Fruit fly (Drosophila melanogaster) whole organism, embryonic: Measurements from ENCODE around the gene rols.
A peak's percentile ranks its signal among the peaks of the same experiment; 100 is the strongest.

Source experiments
- ATbp ChIP-seq: fragments of 200-800 bp; sonication (Bioruptor generic); optimal IDR thresholded peaks from 2 replicates; lab custom pipeline; 2017; ENCODE audit warnings: missing biosample characterization, mild to moderate bottlenecking, missing genetic modification characterization, missing genetic modification reagents
- CG11504 ChIP-seq: fragments of 200-800 bp; sonication (Bioruptor generic); optimal IDR thresholded peaks from 3 replicates; lab custom pipeline; 2019; ENCODE audit warnings: missing biosample characterization, mild to moderate bottlenecking, missing genetic modification characterization, moderate library complexity
- CG11695 ChIP-seq: fragments of 200-800 bp; sonication (Bioruptor generic); IDR thresholded peaks from 3 replicates; pipeline ENCODE4 v1.3.6; 2022; ENCODE audit warnings: missing biosample characterization, missing genetic modification characterization
- CG12236 ChIP-seq: fragments of 200-800 bp; sonication (Bioruptor generic); optimal IDR thresholded peaks from 2 replicates; lab custom pipeline; 2016; ENCODE audit warnings: missing biosample characterization, missing genetic modification characterization
- CG12744 ChIP-seq: fragments of 200-800 bp; sonication (Bioruptor generic); optimal IDR thresholded peaks from 2 replicates; lab custom pipeline; 2016; ENCODE audit warnings: missing biosample characterization, missing genetic modification characterization
- CG12942 ChIP-seq: fragments of 200-800 bp; sonication (Bioruptor generic); optimal IDR thresholded peaks from 3 replicates; lab custom pipeline; 2016; ENCODE audit warnings: missing biosample characterization, missing genetic modification characterization
- CG13775 ChIP-seq: fragments of 200-800 bp; sonication (Bioruptor generic); optimal IDR thresholded peaks from 3 replicates; lab custom pipeline; 2017; ENCODE audit warnings: missing biosample characterization, mild to moderate bottlenecking, missing genetic modification characterization
- CG13894 ChIP-seq: fragments of 200-800 bp; sonication (Bioruptor generic); optimal IDR thresholded peaks from 3 replicates; lab custom pipeline; 2018; ENCODE audit warnings: missing biosample characterization, mild to moderate bottlenecking, missing genetic modification characterization, moderate library complexity
- CG14050 ChIP-seq: fragments of 200-800 bp; sonication (Bioruptor generic); IDR thresholded peaks from 3 replicates; pipeline ENCODE4 v1.3.6; 2022; ENCODE audit warnings: missing biosample characterization, missing genetic modification characterization
- CG17802 ChIP-seq: fragments of 200-800 bp; sonication (Bioruptor generic); optimal IDR thresholded peaks from 2 replicates; lab custom pipeline; 2018; ENCODE audit warnings: missing biosample characterization, mild to moderate bottlenecking, missing genetic modification characterization, moderate library complexity
- CG17912 ChIP-seq: fragments of 200-800 bp; sonication (Bioruptor generic); optimal IDR thresholded peaks from 2 replicates; lab custom pipeline; 2018; ENCODE audit warnings: missing biosample characterization, mild to moderate bottlenecking, missing genetic modification characterization
- CG33213 ChIP-seq: fragments of 200-800 bp; sonication (Bioruptor generic); optimal IDR thresholded peaks from 3 replicates; lab custom pipeline; 2016; ENCODE audit warnings: missing biosample characterization, missing genetic modification characterization
- CG4617 ChIP-seq: fragments of 200-800 bp; sonication (Bioruptor generic); optimal IDR thresholded peaks from 3 replicates; lab custom pipeline; 2016; ENCODE audit warnings: missing biosample characterization, missing genetic modification characterization, borderline replicate concordance
- CG6254 ChIP-seq: fragments of 200-800 bp; sonication (Bioruptor generic); optimal IDR thresholded peaks from 3 replicates; lab custom pipeline; 2017; ENCODE audit warnings: mild to moderate bottlenecking, missing biosample characterization, missing genetic modification reagents, missing genetic modification characterization
- CG7556 ChIP-seq: fragments of 200-800 bp; sonication (Bioruptor generic); optimal IDR thresholded peaks from 2 replicates; lab custom pipeline; 2017; ENCODE audit warnings: missing biosample characterization, mild to moderate bottlenecking, missing genetic modification characterization
- CG7963 ChIP-seq: fragments of 200-800 bp; sonication (Bioruptor generic); IDR thresholded peaks from 3 replicates; pipeline ENCODE4 v1.3.6; 2022; ENCODE audit warnings: missing biosample characterization, missing genetic modification characterization; ENCODE audit not compliant: partially characterized antibody
- CG7987 ChIP-seq: fragments of 200-800 bp; sonication (Bioruptor generic); optimal IDR thresholded peaks from 2 replicates; lab custom pipeline; 2018; ENCODE audit warnings: missing biosample characterization, mild to moderate bottlenecking, missing genetic modification characterization, moderate library complexity
- CG8359 ChIP-seq: fragments of 200-800 bp; sonication (Bioruptor generic); optimal IDR thresholded peaks from 2 replicates; lab custom pipeline; 2017; ENCODE audit warnings: missing biosample characterization, mild to moderate bottlenecking, missing genetic modification characterization, borderline replicate concordance
- CG9817 ChIP-seq: fragments of 200-800 bp; sonication (Bioruptor generic); optimal IDR thresholded peaks from 2 replicates; lab custom pipeline; 2018; ENCODE audit warnings: missing biosample characterization, mild to moderate bottlenecking, missing genetic modification characterization, moderate library complexity
- Chrac-16 ChIP-seq: fragments of 200-800 bp; sonication (Bioruptor generic); optimal IDR thresholded peaks from 3 replicates; lab custom pipeline; 2016; ENCODE audit warnings: missing biosample characterization, missing genetic modification characterization
- CkIIα-i1 ChIP-seq: fragments of 200-800 bp; sonication (Bioruptor generic); IDR thresholded peaks from 2 replicates; pipeline ENCODE4 v1.3.6; 2022; ENCODE audit warnings: missing biosample characterization, missing genetic modification characterization
- Dref ChIP-seq: fragments of 200-800 bp; sonication (Bioruptor generic); IDR thresholded peaks from 2 replicates; pipeline ENCODE4 v1.3.6; 2022; ENCODE audit warnings: missing biosample characterization, missing genetic modification characterization
- ERR ChIP-seq: fragments of 200-800 bp; sonication (Bioruptor generic); optimal IDR thresholded peaks from 2 replicates; lab custom pipeline; 2016; ENCODE audit warnings: missing biosample characterization, missing genetic modification characterization
- H15 ChIP-seq: fragments of 200-800 bp; sonication (Bioruptor generic); IDR thresholded peaks from 3 replicates; pipeline ENCODE4 v1.3.6; 2022; ENCODE audit warnings: missing biosample characterization, missing genetic modification characterization
- Hr39 ChIP-seq: fragments of >200 bp; optimal IDR thresholded peaks from 2 replicates; lab custom pipeline; 2017
- Jarid2 ChIP-seq: fragments of 200-800 bp; sonication (Bioruptor generic); optimal IDR thresholded peaks from 3 replicates; lab custom pipeline; 2017; ENCODE audit warnings: mild to moderate bottlenecking, missing biosample characterization, missing genetic modification reagents, missing genetic modification characterization
- Pdp1 ChIP-seq, 2 experiments: fragments of 200-800 bp; sonication (Bioruptor generic); optimal IDR thresholded peaks; 3 replicates each; lab custom pipeline; 2016; ENCODE audit warnings: missing biosample characterization in 2 of 2, missing genetic modification characterization in 2 of 2, mild to moderate bottlenecking in 1 of 2, moderate library complexity in 1 of 2
- Sry-δ ChIP-seq: fragments of 200-800 bp; sonication (Bioruptor generic); optimal IDR thresholded peaks from 2 replicates; lab custom pipeline; 2016; ENCODE audit warnings: missing biosample characterization, missing genetic modification characterization
- Taf1 ChIP-seq: fragments of 200-800 bp; sonication (Bioruptor generic); IDR thresholded peaks from 2 replicates; pipeline ENCODE4 v1.3.6; 2022; ENCODE audit warnings: missing biosample characterization, missing genetic modification characterization
- ab ChIP-seq: fragments of 200-800 bp; sonication (Bioruptor generic); optimal IDR thresholded peaks from 2 replicates; lab custom pipeline; 2016; ENCODE audit warnings: missing biosample characterization, missing genetic modification characterization
- al ChIP-seq: fragments of 200-800 bp; sonication (Bioruptor generic); IDR thresholded peaks from 2 replicates; pipeline ENCODE4 v1.3.6; 2022; ENCODE audit warnings: missing biosample characterization, missing genetic modification characterization
- ash1 ChIP-seq: fragments of 200-800 bp; sonication (Bioruptor generic); optimal IDR thresholded peaks from 2 replicates; lab custom pipeline; 2018; ENCODE audit warnings: missing biosample characterization, mild to moderate bottlenecking, missing genetic modification characterization
- bowl ChIP-seq: fragments of 200-800 bp; sonication (Bioruptor generic); IDR thresholded peaks from 2 replicates; pipeline ENCODE4 v1.3.6; 2022; ENCODE audit warnings: missing biosample characterization, missing genetic modification characterization
- cad ChIP-seq: fragments of >200 bp; optimal IDR thresholded peaks from 2 replicates; lab custom pipeline; 2017; ENCODE audit warnings: missing biosample characterization, missing genetic modification characterization
- cg ChIP-seq: fragments of 200-800 bp; sonication (Bioruptor generic); optimal IDR thresholded peaks from 3 replicates; lab custom pipeline; 2019; ENCODE audit warnings: missing biosample characterization, mild to moderate bottlenecking, missing genetic modification characterization, moderate library complexity
- chn ChIP-seq: fragments of 200-800 bp; sonication (Bioruptor generic); optimal IDR thresholded peaks from 2 replicates; lab custom pipeline; 2016; ENCODE audit warnings: missing biosample characterization, missing genetic modification characterization
- corto ChIP-seq: fragments of 200-800 bp; sonication (Bioruptor generic); optimal IDR thresholded peaks from 2 replicates; lab custom pipeline; 2016; ENCODE audit warnings: missing biosample characterization, mild to moderate bottlenecking, missing genetic modification characterization, moderate library complexity
- emc ChIP-seq: fragments of 200-800 bp; sonication (Bioruptor generic); optimal IDR thresholded peaks from 2 replicates; lab custom pipeline; 2016; ENCODE audit warnings: missing biosample characterization, missing genetic modification characterization
- fu2 ChIP-seq: fragments of 200-800 bp; sonication (Bioruptor generic); optimal IDR thresholded peaks from 2 replicates; lab custom pipeline; 2016; ENCODE audit warnings: missing biosample characterization, missing genetic modification characterization
- gsb-n ChIP-seq: fragments of 200-800 bp; sonication (Bioruptor generic); optimal IDR thresholded peaks from 3 replicates; lab custom pipeline; 2018; ENCODE audit warnings: missing biosample characterization, mild to moderate bottlenecking, missing genetic modification characterization
- her ChIP-seq: fragments of 200-800 bp; sonication (Bioruptor generic); optimal IDR thresholded peaks from 2 replicates; lab custom pipeline; 2016; ENCODE audit warnings: missing biosample characterization, missing genetic modification characterization
- p53 ChIP-seq: fragments of 200-800 bp; sonication (Bioruptor generic); optimal IDR thresholded peaks from 2 replicates; lab custom pipeline; 2016; ENCODE audit warnings: missing biosample characterization, missing genetic modification characterization
- repo ChIP-seq: fragments of 200-800 bp; sonication (Bioruptor generic); optimal IDR thresholded peaks from 2 replicates; lab custom pipeline; 2016; ENCODE audit warnings: missing biosample characterization, missing genetic modification characterization
- run ChIP-seq: fragments of 200-800 bp; sonication (Bioruptor generic); optimal IDR thresholded peaks from 3 replicates; lab custom pipeline; 2018; ENCODE audit warnings: missing biosample characterization, mild to moderate bottlenecking, missing genetic modification characterization
- scrt ChIP-seq: fragments of 200-800 bp; sonication (Bioruptor generic); optimal IDR thresholded peaks from 2 replicates; lab custom pipeline; 2018; ENCODE audit warnings: missing biosample characterization, mild to moderate bottlenecking, missing genetic modification characterization, moderate library complexity
- slbo ChIP-seq: fragments of 200-800 bp; sonication (Bioruptor generic); IDR thresholded peaks from 2 replicates; pipeline ENCODE4 v1.3.6; 2022; ENCODE audit warnings: missing biosample characterization, missing genetic modification characterization
- tio ChIP-seq: fragments of 200-800 bp; sonication (Bioruptor generic); optimal IDR thresholded peaks from 2 replicates; lab custom pipeline; 2017; ENCODE audit warnings: missing biosample characterization, missing genetic modification characterization, inconsistent platforms
- tna ChIP-seq: fragments of 200-800 bp; sonication (Bioruptor generic); IDR thresholded peaks from 2 replicates; pipeline ENCODE4 v1.3.6; 2022; ENCODE audit warnings: missing biosample characterization, missing genetic modification characterization; ENCODE audit not compliant: partially characterized antibody
- zen ChIP-seq: fragments of 200-800 bp; sonication (Bioruptor generic); optimal IDR thresholded peaks from 3 replicates; lab custom pipeline; 2018; ENCODE audit warnings: missing biosample characterization, mild to moderate bottlenecking, missing genetic modification characterization, moderate library complexity

Gene rols

dm6 chr3L:12081679-12082520 lies 17.2 kb upstream of the rols start, which contains the start of gene Sema5c:
Gene Sema5c, minus strand, starts transcription at chr3L:12081830.
- TF ChIP-seq CkIIα-i1 (GFP tag; lab: Robert Waterston, UW) (no peak), ash1 (GFP tag; lab: Kevin White, UChicago) (peak; percentile 59), run (tag; lab: Kevin White, UChicago) (peak; percentile 51), CG12942 (GFP tag; lab: Kevin White, UChicago) (peak; percentile 26), ERR (peak; percentile 0), CG12236 (GFP tag; lab: Kevin White, UChicago) (no peak), fu2 (GFP tag; lab: Kevin White, UChicago) (no peak), CG13775 (peak; percentile 87), CG13894 (peak; percentile 90), CG7556 (GFP tag; lab: Kevin White, UChicago) (peak; percentile 92), Pdp1 (GFP tag; optimal IDR thresholded peaks at IDR 0.05; lab: Kevin White, UChicago) (peak; percentile 4 to 24), cg (peak; percentile 14), Hr39 (lab: Kevin White, UChicago) (no peak), CG17912 (GFP tag; lab: Kevin White, UChicago) (no peak), ab (no peak), zen (tag; lab: Kevin White, UChicago) (peak; percentile 43), bowl (GFP tag; lab: Robert Waterston, UW) (no peak), CG7963 (GFP tag; lab: Robert Waterston, UW) (no peak), CG11695 (GFP tag; lab: Robert Waterston, UW) (peak; percentile 86), CG4617 (GFP tag; lab: Kevin White, UChicago) (no peak), CG11504 (peak; percentile 86), al (GFP tag; lab: Robert Waterston, UW) (peak; percentile 53), CG17802 (tag; lab: Kevin White, UChicago) (no peak), Sry-δ (no peak), chn (GFP tag; lab: Kevin White, UChicago) (peak; percentile 16), CG33213 (GFP tag; lab: Kevin White, UChicago) (no peak), p53 (GFP tag; lab: Kevin White, UChicago) (peak; percentile 22), tna (GFP tag; lab: Robert Waterston, UW) (no peak; the same call in 1 of the 2 replicates), CG9817 (tag; lab: Kevin White, UChicago) (peak; percentile 35), slbo (peak; percentile 73), her (GFP tag; lab: Kevin White, UChicago) (peak; percentile 6), tio (GFP tag; lab: Kevin White, UChicago) (peak; percentile 56), Chrac-16 (peak; percentile 52), ATbp (GFP tag; lab: Kevin White, UChicago) (peak; percentile 24), repo (GFP tag; lab: Kevin White, UChicago) (no peak), corto (GFP tag; lab: Kevin White, UChicago) (no peak), H15 (GFP tag; lab: Robert Waterston, UW) (0 out of 3 replicates have a peak, but pooled peaks have one; percentile 39), gsb-n (tag; lab: Kevin White, UChicago) (peak; percentile 66), Jarid2 (GFP tag; lab: Kevin White, UChicago) (peak; percentile 98), CG6254 (GFP tag; lab: Kevin White, UChicago) (peak; percentile 41), Dref (GFP tag; lab: Robert Waterston, UW) (no peak), cad (no peak), emc (GFP tag; lab: Kevin White, UChicago) (no peak), CG14050 (GFP tag; lab: Robert Waterston, UW) (peak; percentile 9; the same call in 1 of the 3 replicates), scrt (peak; percentile 31), CG8359 (GFP tag; lab: Kevin White, UChicago) (peak; percentile 34), CG12744 (GFP tag; lab: Kevin White, UChicago) (peak; percentile 11), Taf1 (no peak), CG7987 (no peak)
